Worm (Caenorhabditis elegans): ENCODE results near the gene Y27F2A.8.
"Not testable (repeated sequence)": the region's sequence is repeated elsewhere in the genome, so short reads cannot be mapped to it uniquely, and the experiment has no call there.

Gene Y27F2A.8

ce11 chrII:3183300-3183840 lies at the start of gene Y27F2A.8, which contains the start of gene Y27F2A.6:
Gene Y27F2A.8, plus strand, starts transcription at chrII:3183790.
Gene Y27F2A.6, minus strand, starts transcription at chrII:3183400.
- not testable (repeated sequence) for TF ChIP-seq nhr-90 (tag; optimal IDR thresholded peaks at IDR 0.05; ENCODE audit: poor library complexity); unc-30 (tag; optimal IDR thresholded peaks at IDR 0.05); unc-86 (tag; optimal IDR thresholded peaks at IDR 0.05)

- TF ChIP-seq unc-62 (GFP tag; optimal IDR thresholded peaks at IDR 0.05) (no peak), aly-2 (tag; optimal IDR thresholded peaks at IDR 0.05) (no peak), efl-1 (optimal IDR thresholded peaks at IDR 0.05) (no peak), efl-1 (GFP tag; optimal IDR thresholded peaks at IDR 0.05 in 1 of 2) (no peak), mef-2 (tag; optimal IDR thresholded peaks at IDR 0.05) (no peak), nhr-47 (tag; optimal IDR thresholded peaks at IDR 0.05) (no peak), blmp-1 (tag; optimal IDR thresholded peaks at IDR 0.05) (no peak)
Observed at ce11 chrII:3135293-3135692, 48.3 kb upstream of the Y27F2A.8 start.

ce11 chrII:3137804-3138203 lies 45.8 kb upstream of the Y27F2A.8 start, which contains the start of gene sri-54:
Gene sri-54, minus strand, starts transcription at chrII:3137904.
- TF ChIP-seq mdl-1 (tag; optimal IDR thresholded peaks at IDR 0.05): no peak
- no peak for TF ChIP-seq skn-1 (tag; optimal IDR thresholded peaks at IDR 0.05)

DNA sequence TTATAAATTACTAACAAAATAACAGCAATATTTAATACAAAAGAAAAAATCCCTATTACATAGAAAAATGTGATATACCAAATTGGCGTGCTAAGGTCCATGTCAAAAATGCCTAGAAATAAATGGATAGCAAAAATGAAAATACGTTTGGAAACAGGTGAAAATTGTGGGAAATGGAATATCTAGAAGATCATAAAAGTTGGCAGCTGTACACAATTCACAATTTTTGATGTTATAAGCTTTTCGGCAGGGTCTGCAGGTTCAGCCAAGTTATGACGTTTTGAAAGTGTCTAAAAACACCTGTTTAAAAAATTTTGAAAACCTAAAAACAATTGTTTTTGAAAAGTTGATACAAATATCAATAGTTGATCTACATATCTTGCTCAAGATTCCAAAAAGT lies 40.7 kb upstream of the Y27F2A.8 start, which contains the start of gene sri-42:
TSS of gene sri-42 (minus strand) at position 101 of the 400 bp plus-strand sequence.
- TF ChIP-seq unc-62 (GFP tag; optimal IDR thresholded peaks at IDR 0.05); xbp-1 (tag; optimal IDR thresholded peaks at IDR 0.05); lsy-2 (tag; optimal IDR thresholded peaks at IDR 0.05): not testable (repeated sequence)

DNA sequence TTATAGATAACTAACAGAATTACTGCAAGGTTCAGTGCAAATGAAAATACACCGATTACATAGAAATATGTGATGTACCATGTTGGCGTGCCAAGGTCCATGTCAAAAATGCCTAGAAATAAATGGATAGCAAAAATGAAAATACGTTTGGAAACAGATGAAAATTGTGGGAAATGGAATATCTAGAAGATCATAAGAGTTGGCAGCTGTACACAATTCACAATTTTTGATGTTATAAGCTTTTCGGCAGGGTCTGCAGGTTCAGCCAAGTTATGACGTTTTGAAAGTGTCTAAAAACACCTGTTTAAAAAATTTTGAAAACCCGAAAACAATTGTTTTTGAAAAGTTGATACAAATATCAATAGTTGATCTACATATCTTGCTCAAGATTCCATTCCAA lies 39.0 kb upstream of the Y27F2A.8 start, which contains the start of gene sri-43:
TSS of gene sri-43 (minus strand) at position 101 of the 400 bp plus-strand sequence.
- not testable (repeated sequence) for TF ChIP-seq skn-1 (tag; optimal IDR thresholded peaks at IDR 0.05); alr-1 (tag; optimal IDR thresholded peaks at IDR 0.05; ENCODE audit: borderline replicate concordance); nhr-84 (tag; optimal IDR thresholded peaks at IDR 0.05)

DNA sequence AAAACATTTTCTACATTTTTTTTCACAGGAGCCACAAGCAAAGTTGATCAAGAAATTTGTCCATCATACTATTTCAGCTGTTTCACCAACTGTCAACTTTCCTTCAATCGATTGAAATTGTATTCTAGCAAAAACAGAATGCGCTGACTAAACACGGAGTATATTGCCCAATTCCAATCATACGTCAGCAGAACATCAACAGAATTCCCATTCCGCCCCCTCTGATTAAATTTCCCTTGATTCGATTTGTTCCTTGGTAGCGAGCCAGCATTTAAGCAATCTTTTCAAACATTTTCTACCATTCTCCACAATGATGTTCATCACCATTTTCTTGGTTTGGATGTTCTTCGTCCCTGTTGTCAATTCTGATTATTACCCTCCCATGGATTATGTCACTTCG lies 37.7 kb upstream of the Y27F2A.8 start, which contains the start of gene T10D4.15:
TSS of gene T10D4.15 (plus strand) at position 301 of the 400 bp plus-strand sequence.
- TF ChIP-seq jun-1 (tag; optimal IDR thresholded peaks at IDR 0.05) (no peak), F16B12.6 (tag; optimal IDR thresholded peaks at IDR 0.05) (no peak), nhr-20 (tag; optimal IDR thresholded peaks at IDR 0.05) (no peak), nhr-19 (GFP tag; conservative IDR thresholded peaks at IDR 0.05) (no peak), sptf-1 (tag; optimal IDR thresholded peaks at IDR 0.05) (no peak), zag-1 (tag; optimal IDR thresholded peaks at IDR 0.05) (no peak), pax-3 (tag; optimal IDR thresholded peaks at IDR 0.05) (no peak), nhr-77 (tag; optimal IDR thresholded peaks at IDR 0.05) (no peak), hlh-17 (GFP tag; optimal IDR thresholded peaks at IDR 0.05; ENCODE audit: borderline replicate concordance) (no peak), nhr-76 (tag; optimal IDR thresholded peaks at IDR 0.05) (no peak), mab-9 (GFP tag; IDR thresholded peaks at IDR 0.05) (no peak), lin-13 (GFP tag; optimal IDR thresholded peaks at IDR 0.05) (no peak), nhr-11 (tag; optimal IDR thresholded peaks at IDR 0.05) (no peak), fos-1 (tag; optimal IDR thresholded peaks at IDR 0.05) (no peak), ceh-82 (tag; optimal IDR thresholded peaks at IDR 0.05) (no peak)

- no peak for TF ChIP-seq swsn-7 (tag; optimal IDR thresholded peaks at IDR 0.05)
- TF ChIP-seq ceh-8 (GFP tag; optimal IDR thresholded peaks at IDR 0.05): no peak
- no peak for TF ChIP-seq pag-3 (tag; optimal IDR thresholded peaks at IDR 0.05; ENCODE audit: borderline replicate concordance, insufficient read depth)
- TF ChIP-seq nhr-77 (tag; optimal IDR thresholded peaks at IDR 0.05): no peak
- TF ChIP-seq nhr-47 (tag; optimal IDR thresholded peaks at IDR 0.05): no peak
- TF ChIP-seq elt-3 (tag; optimal IDR thresholded peaks at IDR 0.05): no peak
- no peak for TF ChIP-seq nhr-19 (GFP tag; conservative IDR thresholded peaks at IDR 0.05)
- TF ChIP-seq nhr-85 (tag): no peak
- TF ChIP-seq fkh-4 (tag; optimal IDR thresholded peaks at IDR 0.05; ENCODE audit: borderline replicate concordance): no peak
- TF ChIP-seq vab-15 (tag; optimal IDR thresholded peaks at IDR 0.05): no peak
- TF ChIP-seq nhr-12 (tag; optimal IDR thresholded peaks at IDR 0.05): no peak
Observed at ce11 chrII:3148404-3148803, 35.2 kb upstream of the Y27F2A.8 start.
